Fruit fly (Drosophila melanogaster): ENCODE measurements around the gene CG14015.

The CG14015 gene

dm6 chr2L:5567103-5567502, 28.1 kb upstream of the CG14015 start (continued):
- TF ChIP-seq Ets96B (tag; optimal IDR thresholded peaks at IDR 0.05) (peak; percentile 68), Eip93F (GFP tag; optimal IDR thresholded peaks at IDR 0.05) (no peak), CG7368 (GFP tag; optimal IDR thresholded peaks at IDR 0.05) (peak; percentile 2), CG6792 (GFP tag; optimal IDR thresholded peaks at IDR 0.05) (peak; percentile 35), vri (GFP tag; optimal IDR thresholded peaks at IDR 0.05) (no peak), CG11294 (GFP tag; IDR thresholded peaks at IDR 0.05) (peak; percentile 77), CG8119 (GFP tag; IDR thresholded peaks at IDR 0.05) (peak; percentile 88), Sox15 (GFP tag; optimal IDR thresholded peaks at IDR 0.05) (peak; percentile 18), CG11902 (GFP tag; optimal IDR thresholded peaks at IDR 0.05) (no peak), esn (GFP tag; optimal IDR thresholded peaks at IDR 0.05) (no peak), Eip75B (GFP tag; optimal IDR thresholded peaks at IDR 0.05) (peak; percentile 24), CG32006 (GFP tag; optimal IDR thresholded peaks at IDR 0.05) (peak; percentile 60), CG3919 (GFP tag; optimal IDR thresholded peaks at IDR 0.05) (peak; percentile 38), achi (GFP tag; optimal IDR thresholded peaks at IDR 0.05) (peak; percentile 37), CG34406 (GFP tag; optimal IDR thresholded peaks at IDR 0.05) (peak; percentile 42), CG6163 (GFP tag; IDR thresholded peaks at IDR 0.05) (peak; percentile 86), eg (GFP tag; IDR thresholded peaks at IDR 0.05) (peak; percentile 91), Hr4 (GFP tag; optimal IDR thresholded peaks at IDR 0.05) (peak; percentile 58), cyc (GFP tag; optimal IDR thresholded peaks at IDR 0.05) (no peak), dac (GFP tag; optimal IDR thresholded peaks at IDR 0.05) (no peak), CG1621 (tag; optimal IDR thresholded peaks at IDR 0.05) (peak; percentile 41), dsx (GFP tag; optimal IDR thresholded peaks at IDR 0.05; ENCODE audit: poor library complexity, severe bottlenecking) (peak; percentile 42), OdsH (GFP tag; optimal IDR thresholded peaks at IDR 0.05) (peak; percentile 46)

dm6 chr2L:5558809-5559392, 19.9 kb upstream of the CG14015 start, which contains the start of gene GluRIIB:
TSS of gene GluRIIB (plus strand) at chr2L:5559342.
- TF ChIP-seq CG1621 (tag; optimal IDR thresholded peaks at IDR 0.05) (no peak), CG6808 (GFP tag; optimal IDR thresholded peaks at IDR 0.05) (no peak), Ets21C (GFP tag; optimal IDR thresholded peaks at IDR 0.05) (no peak), CG10631 (GFP tag; optimal IDR thresholded peaks at IDR 0.05) (no peak), salr (GFP tag; optimal IDR thresholded peaks at IDR 0.05) (no peak), Eip75B (GFP tag; optimal IDR thresholded peaks at IDR 0.05) (no peak), Lpt (GFP tag; optimal IDR thresholded peaks at IDR 0.05) (no peak), CG3919 (GFP tag; optimal IDR thresholded peaks at IDR 0.05) (no peak), Sox102F (GFP tag; optimal IDR thresholded peaks at IDR 0.05) (no peak), fd59A (GFP tag; optimal IDR thresholded peaks at IDR 0.05) (no peak), ss (GFP tag; optimal IDR thresholded peaks at IDR 0.05) (no peak), Eip93F (GFP tag; optimal IDR thresholded peaks at IDR 0.05) (no peak), pdm3 (GFP tag; optimal IDR thresholded peaks at IDR 0.05) (no peak), CG6792 (GFP tag; optimal IDR thresholded peaks at IDR 0.05) (no peak)

- TF ChIP-seq eg (GFP tag; IDR thresholded peaks at IDR 0.05) (no peak), Smox (GFP tag; optimal IDR thresholded peaks at IDR 0.05) (no peak), Blimp-1 (GFP tag; optimal IDR thresholded peaks at IDR 0.05) (no peak), Gug (GFP tag; IDR thresholded peaks at IDR 0.05) (no peak), Eip75B (GFP tag; optimal IDR thresholded peaks at IDR 0.05) (no peak), fd59A (GFP tag; optimal IDR thresholded peaks at IDR 0.05) (no peak), acj6 (GFP tag; optimal IDR thresholded peaks at IDR 0.05) (no peak), Sox15 (GFP tag; optimal IDR thresholded peaks at IDR 0.05) (no peak), spab (GFP tag; optimal IDR thresholded peaks at IDR 0.05) (no peak), Sox14 (GFP tag; optimal IDR thresholded peaks at IDR 0.05) (no peak), Hr38 (GFP tag; optimal IDR thresholded peaks at IDR 0.05) (no peak), CG6854 (GFP tag; optimal IDR thresholded peaks at IDR 0.05) (no peak), ss (GFP tag; optimal IDR thresholded peaks at IDR 0.05) (no peak), CG7368 (GFP tag; optimal IDR thresholded peaks at IDR 0.05) (no peak), Eip78C (GFP tag) (no peak), CG31627 (GFP tag; optimal IDR thresholded peaks at IDR 0.05) (no peak), CG16779 (tag; optimal IDR thresholded peaks at IDR 0.05) (no peak), esn (GFP tag; optimal IDR thresholded peaks at IDR 0.05) (no peak), CG11762 (GFP tag; optimal IDR thresholded peaks at IDR 0.05; ENCODE audit: insufficient read depth) (no peak)
These were observed 15.8 kb upstream of the CG14015 start, which contains the start of gene GluRIIA for dm6 chr2L:5554818-5555217. TSS of gene GluRIIA (plus strand) at chr2L:5555072.
